Worm (Caenorhabditis elegans) whole organism, L2 larva: ENCODE data around the gene idpp-5.

Source experiments
- C34F6.9 ChIP-seq: fragments of 150-350 bp; optimal IDR thresholded peaks from 2 replicates; lab custom pipeline; 2014; ENCODE audit warnings: missing biosample characterization, missing genetic modification characterization
- F13H6.1 ChIP-seq: sonication (generic microtip); optimal IDR thresholded peaks from 2 replicates; lab custom pipeline; 2016; ENCODE audit warnings: missing genetic modification characterization, missing compliant biosample characterization
- Y55F3AM.14 ChIP-seq: fragments of 200-800 bp; sonication (Bioruptor generic); optimal IDR thresholded peaks from 2 replicates; lab custom pipeline; 2018; ENCODE audit warnings: mild to moderate bottlenecking, missing genetic modification characterization, missing compliant biosample characterization
- ZK546.5 ChIP-seq: sonication (generic microtip); optimal IDR thresholded peaks from 2 replicates; lab custom pipeline; 2017; ENCODE audit warnings: missing biosample characterization, missing genetic modification characterization
- alr-1 ChIP-seq: fragments of 150-350 bp; optimal IDR thresholded peaks from 2 replicates; lab custom pipeline; 2014; ENCODE audit warnings: missing biosample characterization, missing genetic modification characterization
- aly-2 ChIP-seq: fragments of 150-350 bp; optimal IDR thresholded peaks from 2 replicates; lab custom pipeline; 2014; ENCODE audit warnings: missing biosample characterization, missing genetic modification characterization
- ama-1 ChIP-seq: fragments of 150-350 bp; optimal IDR thresholded peaks from 2 replicates; lab custom pipeline; 2018; ENCODE audit warnings: inconsistent platforms
- ceh-16 ChIP-seq: fragments of 150-350 bp; optimal IDR thresholded peaks from 2 replicates; lab custom pipeline; 2014; ENCODE audit warnings: missing biosample characterization, missing genetic modification characterization
- ceh-82 ChIP-seq: fragments of 150-350 bp; optimal IDR thresholded peaks from 2 replicates; lab custom pipeline; 2014; ENCODE audit warnings: missing biosample characterization, missing genetic modification characterization
- crh-2 ChIP-seq: sonication (generic microtip); optimal IDR thresholded peaks from 2 replicates; lab custom pipeline; 2017; ENCODE audit warnings: missing biosample characterization, missing genetic modification characterization
- dmd-4 ChIP-seq: sonication (generic microtip); optimal IDR thresholded peaks from 2 replicates; lab custom pipeline; 2017; ENCODE audit warnings: missing biosample characterization, missing genetic modification characterization
- egl-27 ChIP-seq: sonication (generic microtip); optimal IDR thresholded peaks from 3 replicates; lab custom pipeline; 2017; ENCODE audit warnings: missing biosample characterization, missing genetic modification reagents, missing genetic modification characterization
- elt-1 ChIP-seq: fragments of 150-350 bp; optimal IDR thresholded peaks from 2 replicates; lab custom pipeline; 2014; ENCODE audit warnings: missing biosample characterization, missing genetic modification characterization
- elt-3 ChIP-seq: sonication (generic microtip); optimal IDR thresholded peaks from 2 replicates; lab custom pipeline; 2017; ENCODE audit warnings: missing biosample characterization, missing genetic modification characterization
- fos-1 ChIP-seq: fragments of 150-350 bp; optimal IDR thresholded peaks from 2 replicates; lab custom pipeline; 2014; ENCODE audit warnings: missing biosample characterization, missing genetic modification characterization
- lin-11 ChIP-seq: fragments of 150-350 bp; sonication (generic microtip); optimal IDR thresholded peaks from 2 replicates; lab custom pipeline; 2014; ENCODE audit warnings: missing biosample characterization, missing genetic modification characterization, inconsistent platforms, mixed read lengths
- lin-39 ChIP-seq: fragments of 150-350 bp; optimal IDR thresholded peaks from 2 replicates; lab custom pipeline; 2014; ENCODE audit warnings: missing biosample characterization, missing genetic modification reagents, missing genetic modification characterization
- lsy-2 ChIP-seq, 2 experiments: fragments of 150-350 bp in 1 of 2; sonication (generic microtip) in 1 of 2; optimal IDR thresholded peaks; 2 replicates each; lab custom pipeline; 2014 to 2017; ENCODE audit warnings: missing biosample characterization in 2 of 2, missing genetic modification characterization in 2 of 2
- mab-5 ChIP-seq: fragments of 150-350 bp; optimal IDR thresholded peaks from 2 replicates; lab custom pipeline; 2014; ENCODE audit warnings: missing biosample characterization, missing genetic modification characterization
- mbf-1 ChIP-seq: sonication (generic microtip); optimal IDR thresholded peaks from 2 replicates; lab custom pipeline; 2017; ENCODE audit warnings: missing biosample characterization, missing genetic modification characterization
- nhr-129 ChIP-seq: fragments of 150-350 bp; optimal IDR thresholded peaks from 2 replicates; lab custom pipeline; 2014; ENCODE audit warnings: missing biosample characterization, missing genetic modification characterization
- nhr-21 ChIP-seq: fragments of 150-350 bp; optimal IDR thresholded peaks from 2 replicates; lab custom pipeline; 2014; ENCODE audit warnings: missing biosample characterization, missing genetic modification characterization
- nhr-23 ChIP-seq: fragments of 150-350 bp; optimal IDR thresholded peaks from 2 replicates; lab custom pipeline; 2014; ENCODE audit warnings: missing biosample characterization, missing genetic modification reagents, missing genetic modification characterization
- nhr-237 ChIP-seq: fragments of 150-350 bp; optimal IDR thresholded peaks from 2 replicates; lab custom pipeline; 2014; ENCODE audit warnings: missing biosample characterization, missing genetic modification characterization
- nhr-25 ChIP-seq: fragments of 150-350 bp; sonication (generic microtip); optimal IDR thresholded peaks from 3 replicates; lab custom pipeline; 2014; ENCODE audit warnings: missing biosample characterization, missing genetic modification characterization
- nhr-6 ChIP-seq: fragments of 150-350 bp; optimal IDR thresholded peaks from 2 replicates; lab custom pipeline; 2014; ENCODE audit warnings: missing biosample characterization, missing genetic modification characterization
- nhr-77 ChIP-seq: fragments of 150-350 bp; optimal IDR thresholded peaks from 2 replicates; lab custom pipeline; 2014; ENCODE audit warnings: missing biosample characterization, missing genetic modification characterization
- peb-1 ChIP-seq: fragments of 150-350 bp; optimal IDR thresholded peaks from 2 replicates; lab custom pipeline; 2014; ENCODE audit warnings: missing biosample characterization, missing genetic modification characterization
- sem-4 ChIP-seq: fragments of 150-350 bp; optimal IDR thresholded peaks from 2 replicates; lab custom pipeline; 2014; ENCODE audit warnings: missing biosample characterization, missing genetic modification reagents, missing genetic modification characterization
- skn-1 ChIP-seq: sonication (generic microtip); optimal IDR thresholded peaks from 2 replicates; lab custom pipeline; 2017; ENCODE audit warnings: missing biosample characterization, missing genetic modification characterization
- sma-3 ChIP-seq: sonication (generic microtip); optimal IDR thresholded peaks from 2 replicates; lab custom pipeline; 2016; ENCODE audit warnings: missing genetic modification reagents, missing genetic modification characterization, missing compliant biosample characterization
- snpc-4 ChIP-seq: fragments of 150-350 bp; optimal IDR thresholded peaks from 2 replicates; lab custom pipeline; 2014; ENCODE audit warnings: missing biosample characterization, missing genetic modification characterization
- zag-1 ChIP-seq: fragments of 150-350 bp; optimal IDR thresholded peaks from 2 replicates; lab custom pipeline; 2014; ENCODE audit warnings: missing biosample characterization, missing genetic modification characterization
- ztf-1 ChIP-seq: fragments of 200-800 bp; sonication (Bioruptor generic); conservative IDR thresholded peaks from 2 replicates; pipeline ENCODE4 v1.3.6; 2022; ENCODE audit warnings: missing genetic modification characterization, missing compliant biosample characterization
- ztf-11 ChIP-seq: sonication (generic microtip); optimal IDR thresholded peaks from 2 replicates; lab custom pipeline; 2017; ENCODE audit warnings: missing biosample characterization, missing genetic modification characterization
- ztf-4 ChIP-seq: fragments of 150-350 bp; optimal IDR thresholded peaks from 2 replicates; lab custom pipeline; 2014; ENCODE audit warnings: missing biosample characterization, missing genetic modification characterization

The idpp-5 gene

ce11 chrX:3768717-3769116 lies 23.9 kb downstream of the idpp-5 start, which contains the start of gene F47B7.5:
Gene F47B7.5 (minus strand): TSS chrX:3768817.
- TF ChIP-seq elt-3 (tag; lab: Kevin White, UChicago) (no peak), peb-1 (no peak), mbf-1 (tag; lab: Kevin White, UChicago) (no peak)

- no peak for TF ChIP-seq ZK546.5 (tag; lab: Kevin White, UChicago)
- no peak for TF ChIP-seq elt-1 (tag; lab: Kevin White, UChicago)
- no peak for TF ChIP-seq nhr-237 (tag; lab: Kevin White, UChicago)
These were observed 26.1 kb downstream of the idpp-5 start, which contains the start of gene F47B7.4 for ce11 chrX:3766552-3766951. Gene F47B7.4 (minus strand): TSS chrX:3766652.

ce11 chrX:3764295-3764694 lies 28.3 kb downstream of the idpp-5 start, which contains the start of gene F47B7.3:
Gene F47B7.3 (minus strand): TSS chrX:3764395.
- TF ChIP-seq nhr-21 (tag; lab: Kevin White, UChicago) (no peak), ceh-16 (tag; lab: Kevin White, UChicago) (no peak), sem-4 (tag; lab: Kevin White, UChicago) (no peak), lin-11 (tag; lab: Kevin White, UChicago) (no peak), zag-1 (no peak), alr-1 (tag; lab: Kevin White, UChicago) (no peak), F13H6.1 (no peak), ztf-1 (GFP tag; lab: Robert Waterston, UW) (no peak), dmd-4 (tag; lab: Kevin White, UChicago) (no peak), mab-5 (tag; lab: Kevin White, UChicago) (no peak), nhr-23 (tag; lab: Kevin White, UChicago) (no peak), ztf-4 (tag; lab: Kevin White, UChicago) (no peak), ztf-11 (tag; lab: Kevin White, UChicago) (no peak), ceh-82 (tag; lab: Kevin White, UChicago) (no peak), skn-1 (tag; lab: Kevin White, UChicago) (no peak), aly-2 (no peak), snpc-4 (tag; lab: Kevin White, UChicago) (no peak), ZK546.5 (tag; lab: Kevin White, UChicago) (no peak), sma-3 (GFP tag; lab: Kevin White, UChicago) (no peak), Y55F3AM.14 (GFP tag; lab: Kevin White, UChicago) (no peak)

- TF ChIP-seq ceh-16 (tag; lab: Kevin White, UChicago) (no peak), nhr-25 (tag; lab: Kevin White, UChicago) (no peak), nhr-77 (tag; lab: Kevin White, UChicago) (no peak), ama-1 (no peak), lsy-2 (tag; optimal IDR thresholded peaks at IDR 0.05; lab: Kevin White, UChicago) (no peak), sem-4 (tag; lab: Kevin White, UChicago) (no peak), C34F6.9 (tag; lab: Kevin White, UChicago) (no peak), nhr-23 (tag; lab: Kevin White, UChicago) (no peak), Y55F3AM.14 (GFP tag; lab: Kevin White, UChicago) (no peak), fos-1 (tag; lab: Kevin White, UChicago) (no peak), crh-2 (tag; lab: Kevin White, UChicago) (no peak), mbf-1 (tag; lab: Kevin White, UChicago) (no peak), snpc-4 (tag; lab: Kevin White, UChicago) (no peak), elt-3 (tag; lab: Kevin White, UChicago) (no peak), lin-39 (no peak), nhr-6 (tag; lab: Kevin White, UChicago) (no peak), skn-1 (tag; lab: Kevin White, UChicago) (no peak)
- TF ChIP-seq, all 48 proteins: peak for 0
These were observed 30.2 kb downstream of the idpp-5 start, which contains the start of gene T14G12.11 for ce11 chrX:3762410-3762809. Gene T14G12.11 (minus strand): TSS chrX:3762547.

ce11 chrX:3759820-3760219 lies 32.8 kb downstream of the idpp-5 start:
- TF ChIP-seq ceh-82 (tag; lab: Kevin White, UChicago) (no peak), snpc-4 (tag; lab: Kevin White, UChicago) (no peak), egl-27 (tag; lab: Kevin White, UChicago) (no peak), elt-3 (tag; lab: Kevin White, UChicago) (no peak), nhr-129 (tag; lab: Kevin White, UChicago) (no peak)
